Worm (Caenorhabditis elegans): Measurements from ENCODE around the gene snf-5.

Gene snf-5

ce11 chrII:12879758-12880157, 14.2 kb upstream of the snf-5 start:
- TF ChIP-seq dao-5 (tag; optimal IDR thresholded peaks at IDR 0.05): no peak
- no peak for TF ChIP-seq W03F9.2 (tag; optimal IDR thresholded peaks at IDR 0.05)
- no peak for TF ChIP-seq him-1 (tag; optimal IDR thresholded peaks at IDR 0.05)

- no peak for TF ChIP-seq him-1 (tag; optimal IDR thresholded peaks at IDR 0.05)
- no peak for TF ChIP-seq W03F9.2 (tag; optimal IDR thresholded peaks at IDR 0.05)
- no peak for TF ChIP-seq dao-5 (tag; optimal IDR thresholded peaks at IDR 0.05)
These were observed 13.1 kb upstream of the snf-5 start for ce11 chrII:12878697-12879096.

- TF ChIP-seq dao-5 (tag; optimal IDR thresholded peaks at IDR 0.05) (no peak), W03F9.2 (tag; optimal IDR thresholded peaks at IDR 0.05) (no peak), him-1 (tag; optimal IDR thresholded peaks at IDR 0.05) (no peak)
These were observed 12.6 kb upstream of the snf-5 start, which contains the start of gene gsy-1 for ce11 chrII:12878071-12878668. gsy-1 (minus strand) TSS chrII:12878121.

ce11 chrII:12866079-12866478, 494 bp upstream of the snf-5 start:
- TF ChIP-seq dao-5 (tag; optimal IDR thresholded peaks at IDR 0.05) (no peak), W03F9.2 (tag; optimal IDR thresholded peaks at IDR 0.05) (no peak), him-1 (tag; optimal IDR thresholded peaks at IDR 0.05) (no peak)

- TF ChIP-seq dao-5 (tag; optimal IDR thresholded peaks at IDR 0.05): no peak
- no peak for TF ChIP-seq him-1 (tag; optimal IDR thresholded peaks at IDR 0.05)
- TF ChIP-seq W03F9.2 (tag; optimal IDR thresholded peaks at IDR 0.05): no peak
These were observed 9.7 kb downstream of the snf-5 start, which contains the start of gene Y46G5A.29 for ce11 chrII:12855900-12856299. Y46G5A.29 (plus strand) TSS chrII:12856200.

- TF ChIP-seq W03F9.2 (tag; optimal IDR thresholded peaks at IDR 0.05): no peak
- no peak for TF ChIP-seq dao-5 (tag; optimal IDR thresholded peaks at IDR 0.05)
- TF ChIP-seq him-1 (tag; optimal IDR thresholded peaks at IDR 0.05): no peak
These were observed 15.5 kb downstream of the snf-5 start, which contains the start of gene Y46G5A.28 for ce11 chrII:12850129-12850528. Y46G5A.28 (plus strand) TSS chrII:12850429.

ce11 chrII:12847736-12848135, 17.8 kb downstream of the snf-5 start, which contains the start of gene pes-10:
pes-10 (minus strand) TSS chrII:12847836.
- TF ChIP-seq him-1 (tag; optimal IDR thresholded peaks at IDR 0.05) (no peak), dao-5 (tag; optimal IDR thresholded peaks at IDR 0.05) (no peak), W03F9.2 (tag; optimal IDR thresholded peaks at IDR 0.05) (no peak)

- TF ChIP-seq W03F9.2 (tag; optimal IDR thresholded peaks at IDR 0.05): no peak
- TF ChIP-seq him-1 (tag; optimal IDR thresholded peaks at IDR 0.05): no peak
- TF ChIP-seq dao-5 (tag; optimal IDR thresholded peaks at IDR 0.05): no peak
These were observed 25.5 kb downstream of the snf-5 start, which contains the start of gene lgc-35 for ce11 chrII:12840057-12840456. lgc-35 (minus strand) TSS chrII:12840157.

ce11 chrII:12830347-12830746, 35.2 kb downstream of the snf-5 start, which contains the start of gene bcmo-1:
bcmo-1 (plus strand) TSS chrII:12830676.
- TF ChIP-seq dao-5 (tag; optimal IDR thresholded peaks at IDR 0.05) (no peak), W03F9.2 (tag; optimal IDR thresholded peaks at IDR 0.05) (no peak)

- TF ChIP-seq W03F9.2 (tag; optimal IDR thresholded peaks at IDR 0.05): no peak
- no peak for TF ChIP-seq him-1 (tag; optimal IDR thresholded peaks at IDR 0.05)
- TF ChIP-seq dao-5 (tag; optimal IDR thresholded peaks at IDR 0.05): no peak
These were observed 36.7 kb downstream of the snf-5 start, which contains the start of gene Y46G5A.23 for ce11 chrII:12828863-12829262. Y46G5A.23 (minus strand) TSS chrII:12828963.

ce11 chrII:12826752-12827151, 38.8 kb downstream of the snf-5 start, which contains the start of gene Y46G5A.38:
Y46G5A.38 (plus strand) TSS chrII:12827052.
- TF ChIP-seq him-1 (tag; optimal IDR thresholded peaks at IDR 0.05) (no peak), W03F9.2 (tag; optimal IDR thresholded peaks at IDR 0.05) (no peak), dao-5 (tag; optimal IDR thresholded peaks at IDR 0.05) (no peak)

ce11 chrII:12824463-12824862, 41.1 kb downstream of the snf-5 start:
- no peak for TF ChIP-seq dao-5 (tag; optimal IDR thresholded peaks at IDR 0.05)
- no peak for TF ChIP-seq W03F9.2 (tag; optimal IDR thresholded peaks at IDR 0.05)
- no peak for TF ChIP-seq him-1 (tag; optimal IDR thresholded peaks at IDR 0.05)

ce11 chrII:12823437-12823836, 42.1 kb downstream of the snf-5 start, which contains the start of gene Y46G5A.36:
Y46G5A.36 (plus strand) TSS chrII:12823679.
- no peak for TF ChIP-seq W03F9.2 (tag; optimal IDR thresholded peaks at IDR 0.05)
- TF ChIP-seq him-1 (tag; optimal IDR thresholded peaks at IDR 0.05): no peak
- TF ChIP-seq dao-5 (tag; optimal IDR thresholded peaks at IDR 0.05): no peak

- no peak for TF ChIP-seq him-1 (tag; optimal IDR thresholded peaks at IDR 0.05)
- no peak for TF ChIP-seq W03F9.2 (tag; optimal IDR thresholded peaks at IDR 0.05)
- TF ChIP-seq dao-5 (tag; optimal IDR thresholded peaks at IDR 0.05): no peak
These were observed 45.6 kb downstream of the snf-5 start for ce11 chrII:12819979-12820378.

- TF ChIP-seq dao-5 (tag; optimal IDR thresholded peaks at IDR 0.05): no peak
- TF ChIP-seq him-1 (tag; optimal IDR thresholded peaks at IDR 0.05): no peak
- no peak for TF ChIP-seq W03F9.2 (tag; optimal IDR thresholded peaks at IDR 0.05)
These were observed 47.1 kb downstream of the snf-5 start, which contains the start of gene Y46G5A.22 for ce11 chrII:12818488-12818887. Y46G5A.22 (minus strand) TSS chrII:12818588.
